Worm (Caenorhabditis elegans) whole organism, mixed stage, embryonic: ENCODE measurements around the gene F25E5.2.
A peak's percentile ranks its signal among the peaks of the same experiment; 100 is the strongest.

ENCODE experiments used
- bed-3 ChIP-seq: fragments of 200-800 bp; sonication (Bioruptor generic); optimal IDR thresholded peaks from 3 replicates; lab custom pipeline; 2018; ENCODE audit warnings: mild to moderate bottlenecking, missing genetic modification characterization, moderate library complexity, missing compliant biosample characterization
- blmp-1 ChIP-seq: fragments of 150-350 bp; optimal IDR thresholded peaks from 2 replicates; lab custom pipeline; 2014; ENCODE audit warnings: missing biosample characterization, missing genetic modification characterization
- ceh-39 ChIP-seq: fragments of 150-350 bp; optimal IDR thresholded peaks from 2 replicates; lab custom pipeline; 2014; ENCODE audit warnings: missing biosample characterization, missing genetic modification characterization
- ceh-43 ChIP-seq: fragments of 200-800 bp; sonication (Bioruptor generic); optimal IDR thresholded peaks from 2 replicates; lab custom pipeline; 2018; ENCODE audit warnings: mild to moderate bottlenecking, missing genetic modification characterization, moderate library complexity, missing compliant biosample characterization
- ceh-83 ChIP-seq: fragments of 200-800 bp; sonication (Bioruptor generic); optimal IDR thresholded peaks from 2 replicates; lab custom pipeline; 2018; ENCODE audit warnings: mild to moderate bottlenecking, missing genetic modification characterization, missing compliant biosample characterization
- ces-1 ChIP-seq: fragments of 150-350 bp; optimal IDR thresholded peaks from 2 replicates; lab custom pipeline; 2014; ENCODE audit warnings: missing biosample characterization, missing genetic modification reagents, missing genetic modification characterization
- drap-1 ChIP-seq: fragments of 200-800 bp; sonication (Bioruptor generic); optimal IDR thresholded peaks from 3 replicates; lab custom pipeline; 2018; ENCODE audit warnings: mild to moderate bottlenecking, missing genetic modification characterization, missing compliant biosample characterization
- elt-1 ChIP-seq: sonication (generic microtip); optimal IDR thresholded peaks from 2 replicates; lab custom pipeline; 2017; ENCODE audit warnings: missing genetic modification characterization, mild to moderate bottlenecking, missing compliant biosample characterization, antibody characterized with exemption, moderate library complexity, borderline replicate concordance; ENCODE audit not compliant: insufficient read depth
- elt-3 ChIP-seq: fragments of 150-350 bp; optimal IDR thresholded peaks from 2 replicates; lab custom pipeline; 2014; ENCODE audit warnings: missing biosample characterization, missing genetic modification characterization
- flh-1 ChIP-seq: fragments of 200-800 bp; sonication (Bioruptor generic); optimal IDR thresholded peaks from 2 replicates; lab custom pipeline; 2018; ENCODE audit warnings: mild to moderate bottlenecking, missing genetic modification characterization, moderate library complexity, missing compliant biosample characterization
- ham-2 ChIP-seq: fragments of 200-800 bp; sonication (Bioruptor generic); optimal IDR thresholded peaks from 2 replicates; lab custom pipeline; 2018; ENCODE audit warnings: mild to moderate bottlenecking, missing genetic modification characterization, missing compliant biosample characterization
- hlh-1 ChIP-seq: fragments of 150-350 bp; optimal IDR thresholded peaks from 2 replicates; lab custom pipeline; 2014; ENCODE audit warnings: missing biosample characterization, missing genetic modification reagents, missing genetic modification characterization
- lin-32 ChIP-seq: fragments of 200-800 bp; sonication (Bioruptor generic); optimal IDR thresholded peaks from 2 replicates; lab custom pipeline; 2018; ENCODE audit warnings: mild to moderate bottlenecking, missing genetic modification characterization, missing compliant biosample characterization
- lsy-2 ChIP-seq: fragments of 150-350 bp; optimal IDR thresholded peaks from 2 replicates; lab custom pipeline; 2014; ENCODE audit warnings: missing biosample characterization, missing genetic modification characterization
- mep-1 ChIP-seq: fragments of 150-350 bp; optimal IDR thresholded peaks from 2 replicates; lab custom pipeline; 2017; ENCODE audit warnings: missing biosample characterization, missing genetic modification reagents, missing genetic modification characterization, inconsistent platforms
- mls-2 ChIP-seq: sonication (generic microtip); optimal IDR thresholded peaks from 2 replicates; lab custom pipeline; 2016; ENCODE audit warnings: mild to moderate bottlenecking, missing genetic modification characterization, moderate library complexity, missing compliant biosample characterization
- nhr-12 ChIP-seq: fragments of 150-350 bp; optimal IDR thresholded peaks from 2 replicates; lab custom pipeline; 2014; ENCODE audit warnings: missing biosample characterization, missing genetic modification characterization
- nhr-237 ChIP-seq: fragments of 150-350 bp; optimal IDR thresholded peaks from 2 replicates; lab custom pipeline; 2014; ENCODE audit warnings: missing biosample characterization, missing genetic modification characterization
- nhr-76 ChIP-seq: sonication (generic microtip); optimal IDR thresholded peaks from 2 replicates; lab custom pipeline; 2017; ENCODE audit warnings: missing biosample characterization, missing genetic modification characterization
- pha-4 ChIP-seq: fragments of 150-350 bp; optimal IDR thresholded peaks from 2 replicates; lab custom pipeline; 2018; ENCODE audit warnings: missing biosample characterization, missing genetic modification reagents, missing genetic modification characterization
- snpc-4 ChIP-seq: fragments of 150-350 bp; optimal IDR thresholded peaks from 2 replicates; lab custom pipeline; 2014; ENCODE audit warnings: missing biosample characterization, missing genetic modification characterization
- sptf-1 ChIP-seq: sonication (generic microtip); optimal IDR thresholded peaks from 2 replicates; lab custom pipeline; 2017; ENCODE audit warnings: mild to moderate bottlenecking, missing genetic modification characterization, moderate library complexity, missing compliant biosample characterization
- unc-120 ChIP-seq: sonication (generic microtip); optimal IDR thresholded peaks from 2 replicates; lab custom pipeline; 2017; ENCODE audit warnings: missing genetic modification characterization, missing compliant biosample characterization; ENCODE audit not compliant: poor library complexity, severe bottlenecking
- unc-39 ChIP-seq: fragments of 150-350 bp; optimal IDR thresholded peaks from 2 replicates; lab custom pipeline; 2014; ENCODE audit warnings: missing biosample characterization, missing genetic modification characterization
- unc-62 ChIP-seq: fragments of 150-350 bp; optimal IDR thresholded peaks from 2 replicates; lab custom pipeline; 2014; ENCODE audit warnings: missing biosample characterization, missing genetic modification reagents, missing genetic modification characterization
- zip-8 ChIP-seq: fragments of 150-350 bp; optimal IDR thresholded peaks from 2 replicates; lab custom pipeline; 2014; ENCODE audit warnings: missing biosample characterization, missing genetic modification characterization
- ztf-11 ChIP-seq: fragments of 150-350 bp; optimal IDR thresholded peaks from 2 replicates; lab custom pipeline; 2014; ENCODE audit warnings: missing biosample characterization, missing genetic modification characterization

The F25E5.2 gene

ce11 chrV:7414909-7415308 is 40.2 kb upstream of the F25E5.2 start, which contains the start of gene F18E3.12:
F18E3.12 (plus strand) TSS chrV:7414985.
- TF ChIP-seq ham-2 (GFP tag; lab: Kevin White, UChicago): no peak

ce11 chrV:7415780-7416428 is 39.2 kb upstream of the F25E5.2 start, which contains the start of gene F18E3.13:
F18E3.13 (plus strand) TSS chrV:7416164.
- TF ChIP-seq ceh-39 (tag; lab: Kevin White, UChicago) (no peak), ztf-11 (tag; lab: Kevin White, UChicago) (no peak), ces-1 (no peak), unc-62 (GFP tag; lab: Kevin White, UChicago) (peak; percentile 69), elt-3 (tag; lab: Kevin White, UChicago) (peak; percentile 22)

ce11 chrV:7416569-7416968 is 38.5 kb upstream of the F25E5.2 start:
- TF ChIP-seq lin-32: no peak
- TF ChIP-seq ham-2 (GFP tag; lab: Kevin White, UChicago): no peak
- no peak for TF ChIP-seq blmp-1 (tag; lab: Kevin White, UChicago)
- TF ChIP-seq lsy-2 (tag; lab: Kevin White, UChicago): no peak
- TF ChIP-seq elt-1 (tag; lab: Kevin White, UChicago): no peak
- no peak for TF ChIP-seq ces-1
- no peak for TF ChIP-seq drap-1 (GFP tag; lab: Kevin White, UChicago)
- no peak for TF ChIP-seq elt-3 (tag; lab: Kevin White, UChicago)
- TF ChIP-seq ztf-11 (tag; lab: Kevin White, UChicago): no peak
- no peak for TF ChIP-seq unc-120 (tag; lab: Kevin White, UChicago)
- TF ChIP-seq ceh-39 (tag; lab: Kevin White, UChicago): no peak
- TF ChIP-seq mep-1: no peak
- no peak for TF ChIP-seq unc-39 (tag; lab: Kevin White, UChicago)
- TF ChIP-seq ceh-83 (GFP tag; lab: Kevin White, UChicago): no peak
- TF ChIP-seq pha-4: no peak
- no peak for TF ChIP-seq zip-8
- TF ChIP-seq flh-1: no peak

ce11 chrV:7417018-7417716 is 37.9 kb upstream of the F25E5.2 start, which contains the start of gene srw-67:
srw-67 (plus strand) TSS chrV:7417660.
- TF ChIP-seq ceh-43 (GFP tag; lab: Kevin White, UChicago) (no peak), mls-2 (tag; lab: Kevin White, UChicago) (no peak), zip-8 (no peak), unc-39 (tag; lab: Kevin White, UChicago) (no peak), nhr-237 (no peak), hlh-1 (tag; lab: Kevin White, UChicago) (no peak), snpc-4 (tag; lab: Kevin White, UChicago) (no peak)

ce11 chrV:7420162-7420561 is 34.9 kb upstream of the F25E5.2 start, which contains the start of gene srxa-4:
srxa-4 (plus strand) TSS chrV:7420462.
- TF ChIP-seq flh-1 (no peak), unc-120 (tag; lab: Kevin White, UChicago) (no peak), ham-2 (GFP tag; lab: Kevin White, UChicago) (no peak)

ce11 chrV:7424336-7424735 is 30.8 kb upstream of the F25E5.2 start, which contains the start of gene F18E3.10:
F18E3.10 (minus strand) TSS chrV:7424436.
- TF ChIP-seq mep-1 (no peak), snpc-4 (tag; lab: Kevin White, UChicago) (no peak), sptf-1 (tag; lab: Kevin White, UChicago) (no peak), unc-120 (tag; lab: Kevin White, UChicago) (no peak), nhr-12 (no peak), blmp-1 (tag; lab: Kevin White, UChicago) (no peak), nhr-76 (tag; lab: Kevin White, UChicago) (no peak), bed-3 (GFP tag; lab: Kevin White, UChicago) (no peak), flh-1 (no peak), mls-2 (tag; lab: Kevin White, UChicago) (no peak), ham-2 (GFP tag; lab: Kevin White, UChicago) (no peak)
- TF ChIP-seq, all 35 proteins: peak for 0
